Fruit fly (Drosophila melanogaster) whole organism, adult: Measurements from ENCODE around the gene CG3281.

Experiments
- CG33017 ChIP-seq: fragments of 200-800 bp; sonication (Bioruptor generic); optimal IDR thresholded peaks from 2 replicates; lab custom pipeline; 2018; ENCODE audit warnings: missing biosample characterization, mild to moderate bottlenecking, missing genetic modification characterization, moderate library complexity
- CG5204 ChIP-seq: fragments of 200-800 bp; sonication (Bioruptor generic); optimal IDR thresholded peaks from 2 replicates; lab custom pipeline; 2016; ENCODE audit warnings: missing biosample characterization, missing genetic modification characterization
- pad ChIP-seq: fragments of 200-800 bp; sonication (Bioruptor generic); optimal IDR thresholded peaks from 3 replicates; lab custom pipeline; 2017; ENCODE audit warnings: missing biosample characterization, missing genetic modification characterization, mild to moderate bottlenecking, moderate library complexity, missing genetic modification reagents

- no peak for TF ChIP-seq CG33017
- peak; percentile 53 for TF ChIP-seq CG5204 (GFP tag; lab: Kevin White, UChicago)
- no peak for TF ChIP-seq pad (GFP tag; lab: Kevin White, UChicago)
Measured at dm6 chr3R:11967262-11968029, 4.8 kb upstream of the CG3281 start, which contains the start of the genes CG12213 and GC1.
